Worm (Caenorhabditis elegans) whole organism, mixed stage, embryonic: ENCODE measurements around the gene dnj-11.

ENCODE experiments used
- elt-1 ChIP-seq: sonication (generic microtip); optimal IDR thresholded peaks from 2 replicates; lab custom pipeline; 2017; ENCODE audit warnings: missing genetic modification characterization, mild to moderate bottlenecking, missing compliant biosample characterization, antibody characterized with exemption, moderate library complexity, borderline replicate concordance; ENCODE audit not compliant: insufficient read depth
- nhr-12 ChIP-seq: fragments of 150-350 bp; optimal IDR thresholded peaks from 2 replicates; lab custom pipeline; 2014; ENCODE audit warnings: missing biosample characterization, missing genetic modification characterization
- nhr-76 ChIP-seq: sonication (generic microtip); optimal IDR thresholded peaks from 2 replicates; lab custom pipeline; 2017; ENCODE audit warnings: missing biosample characterization, missing genetic modification characterization

DNA sequence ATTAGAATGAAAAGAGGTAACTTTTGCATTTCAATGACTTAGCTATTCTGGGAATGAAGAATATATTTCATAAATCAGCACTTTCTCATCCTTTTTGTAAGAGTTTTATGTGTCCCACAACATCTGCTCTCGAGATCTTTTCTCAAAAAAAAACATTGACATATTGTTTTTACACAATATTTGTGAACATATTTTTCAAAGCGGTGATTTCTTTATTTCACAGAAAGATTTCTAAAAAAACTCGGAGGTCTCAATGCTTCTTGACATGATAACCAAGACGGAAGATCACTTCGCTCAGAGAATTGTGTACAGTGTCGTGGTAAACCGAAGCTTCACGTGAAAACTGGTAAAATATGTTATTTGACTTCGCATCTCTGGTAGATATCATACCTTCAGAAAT is 10.2 kb downstream of the dnj-11 start, which contains the start of gene F38A5.22:
- TF ChIP-seq nhr-12 (tag; lab: Kevin White, UChicago) (no peak), elt-1 (no peak), nhr-76 (no peak)
